Fruit fly (Drosophila melanogaster) whole organism: ENCODE measurements around the gene CG42307.

Experiments
- Dll ChIP-seq: fragments of >200 bp; optimal IDR thresholded peaks from 2 replicates; lab custom pipeline; 2017
- psq ChIP-seq: fragments of >200 bp; optimal IDR thresholded peaks from 2 replicates; lab custom pipeline; 2017
- usp ChIP-seq: fragments of >200 bp; optimal IDR thresholded peaks from 2 replicates; lab custom pipeline; 2017; ENCODE audit warnings: missing biosample characterization, missing genetic modification characterization, mixed read lengths

DNA sequence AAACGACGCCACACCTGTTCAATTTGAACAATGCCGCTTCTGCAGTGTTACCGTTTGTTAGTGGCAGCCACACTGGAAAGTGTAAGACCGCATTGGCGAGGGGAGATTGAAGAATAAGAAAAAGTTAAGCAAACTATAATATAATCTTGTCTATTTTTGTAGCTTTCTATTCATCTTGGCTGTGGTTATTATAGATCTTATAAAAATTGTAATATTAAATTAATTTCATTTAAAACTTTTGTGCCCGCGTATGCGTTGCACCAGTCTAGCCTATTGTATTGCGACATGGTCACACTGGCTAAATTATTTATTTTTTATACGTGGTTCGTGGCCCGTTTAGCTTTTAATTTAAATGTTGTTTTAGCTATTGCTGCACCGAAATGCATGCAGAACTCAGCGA lies 5.6 kb upstream of the CG42307 start, which contains the start of the genes RhoGEF4 and Rint1:
- TF ChIP-seq usp (GFP tag; lab: Kevin White, UChicago) (no peak), Dll (lab: Kevin White, UChicago) (no peak), psq (lab: Kevin White, UChicago) (no peak)
